Worm (Caenorhabditis elegans) whole organism, early embryonic: ENCODE results near the gene str-85.

Experiments
- F13C5.2 ChIP-seq: sonication (generic microtip); optimal IDR thresholded peaks from 2 replicates; lab custom pipeline; 2017; ENCODE audit warnings: mild to moderate bottlenecking, missing genetic modification characterization, inconsistent platforms, missing compliant biosample characterization
- aly-1 ChIP-seq: sonication (generic microtip); optimal IDR thresholded peaks from 2 replicates; lab custom pipeline; 2016; ENCODE audit warnings: missing genetic modification characterization, missing compliant biosample characterization
- ama-1 ChIP-seq: fragments of 150-350 bp; optimal IDR thresholded peaks from 2 replicates; lab custom pipeline; 2014
- ceh-36 ChIP-seq: sonication (generic microtip); optimal IDR thresholded peaks from 2 replicates; lab custom pipeline; 2016; ENCODE audit warnings: missing genetic modification characterization, inconsistent platforms, missing compliant biosample characterization
- ets-7 ChIP-seq: sonication (generic microtip); optimal IDR thresholded peaks from 2 replicates; lab custom pipeline; 2016; ENCODE audit warnings: missing genotype, missing genetic modification characterization, missing compliant biosample characterization
- flt-1 ChIP-seq: fragments of 200-800 bp; sonication (Bioruptor generic); IDR thresholded peaks from 2 replicates; pipeline ENCODE4 v1.3.6; 2022; ENCODE audit warnings: missing genetic modification characterization, missing compliant biosample characterization
- hmbx-1 ChIP-seq: sonication (generic microtip); optimal IDR thresholded peaks from 2 replicates; lab custom pipeline; 2016; ENCODE audit warnings: mild to moderate bottlenecking, missing genetic modification characterization, missing compliant biosample characterization
- hnd-1 ChIP-seq: sonication (generic microtip); optimal IDR thresholded peaks from 2 replicates; lab custom pipeline; 2016; ENCODE audit warnings: missing genetic modification characterization, missing compliant biosample characterization
- scrt-1 ChIP-seq: fragments of 200-800 bp; sonication (Bioruptor generic); IDR thresholded peaks from 2 replicates; pipeline ENCODE4 v1.3.6; 2022; ENCODE audit warnings: missing genetic modification characterization, missing compliant biosample characterization
- sea-1 ChIP-seq: fragments of 200-800 bp; sonication (Bioruptor generic); conservative IDR thresholded peaks from 2 replicates; pipeline ENCODE4 v1.3.6; 2022; ENCODE audit warnings: missing genetic modification characterization, missing compliant biosample characterization
- tbx-11 ChIP-seq: fragments of 200-800 bp; sonication (Bioruptor generic); IDR thresholded peaks from 2 replicates; pipeline ENCODE4 v1.3.6; 2022; ENCODE audit warnings: missing genetic modification characterization, missing compliant biosample characterization
- tra-4 ChIP-seq: sonication (generic microtip); optimal IDR thresholded peaks from 2 replicates; lab custom pipeline; 2017; ENCODE audit warnings: missing genetic modification characterization, missing compliant biosample characterization

DNA sequence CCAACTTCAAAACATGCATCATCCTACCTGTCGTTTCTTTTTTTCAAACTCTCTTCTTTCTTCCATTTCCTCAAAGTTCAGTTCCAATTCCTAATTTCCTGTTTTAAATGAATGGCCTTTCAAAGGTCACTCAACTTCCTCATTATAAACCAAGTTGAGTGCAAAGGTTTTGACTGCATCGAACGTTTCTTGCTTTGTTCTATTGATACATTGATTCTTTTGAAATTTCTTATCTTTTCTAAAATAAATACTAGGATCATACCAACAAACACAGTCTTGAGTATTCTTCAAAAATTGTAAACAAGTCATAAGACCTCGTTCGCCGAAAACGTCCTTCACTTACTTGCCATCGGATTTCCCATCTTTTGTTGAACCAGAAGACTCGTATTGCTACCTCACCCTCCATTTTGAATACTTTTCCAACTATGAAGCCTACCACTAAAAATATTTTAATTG lies 4.6 kb upstream of the str-85 start, which contains the start of gene F59E11.7:
- TF ChIP-seq tra-4 (no peak), flt-1 (GFP tag; lab: Robert Waterston, UW) (no peak), hmbx-1 (tag; lab: Kevin White, UChicago) (no peak), sea-1 (no peak), ets-7 (tag; lab: Kevin White, UChicago) (no peak), ceh-36 (tag; lab: Kevin White, UChicago) (no peak), ama-1 (lab: Kevin White, UChicago) (no peak), scrt-1 (GFP tag; lab: Robert Waterston, UW) (no peak), aly-1 (no peak), hnd-1 (tag; lab: Kevin White, UChicago) (no peak), F13C5.2 (tag; lab: Kevin White, UChicago) (no peak), tbx-11 (GFP tag; lab: Robert Waterston, UW) (no peak)
